Worm (Caenorhabditis elegans) whole organism, L4 larva: ENCODE data around the gene elli-1.
A peak's percentile ranks its signal among the peaks of the same experiment; 100 is the strongest.

Experiments
- F26F4.8 ChIP-seq: fragments of 200-800 bp; sonication (Bioruptor generic); conservative IDR thresholded peaks from 2 replicates; pipeline ENCODE4 v1.3.6; 2022; ENCODE audit warnings: missing genetic modification characterization, missing compliant biosample characterization
- F37D6.2 ChIP-seq: sonication (generic microtip); optimal IDR thresholded peaks from 2 replicates; lab custom pipeline; 2016; ENCODE audit warnings: mild to moderate bottlenecking, missing genetic modification characterization, missing compliant biosample characterization
- F49E8.2 ChIP-seq: sonication (generic microtip); optimal IDR thresholded peaks from 2 replicates; lab custom pipeline; 2016; ENCODE audit warnings: missing compliant biosample characterization, mild to moderate bottlenecking, missing genetic modification characterization, borderline replicate concordance
- R02D3.7 ChIP-seq: fragments of 150-350 bp; sonication (generic microtip); optimal IDR thresholded peaks from 3 replicates; lab custom pipeline; 2014; ENCODE audit warnings: missing biosample characterization, missing genetic modification characterization
- Y105C5A.15 ChIP-seq: fragments of 200-800 bp; sonication (Bioruptor generic); IDR thresholded peaks from 2 replicates; pipeline ENCODE4 v1.3.6; 2022; ENCODE audit warnings: missing genetic modification characterization, missing compliant biosample characterization
- Y5F2A.4 ChIP-seq: fragments of 200-800 bp; sonication (Bioruptor generic); optimal IDR thresholded peaks from 2 replicates; lab custom pipeline; 2018; ENCODE audit warnings: mild to moderate bottlenecking, missing genetic modification characterization, missing compliant biosample characterization
- Y75B8A.6 ChIP-seq: fragments of 200-800 bp; sonication (Bioruptor generic); IDR thresholded peaks from 2 replicates; pipeline ENCODE4 v1.3.6; 2022; ENCODE audit warnings: missing genetic modification reagents, missing genetic modification characterization, missing compliant biosample characterization
- aly-2 ChIP-seq: sonication (generic microtip); optimal IDR thresholded peaks from 2 replicates; lab custom pipeline; 2018; ENCODE audit warnings: missing biosample characterization, missing genetic modification characterization
- attf-4 ChIP-seq: sonication (generic microtip); optimal IDR thresholded peaks from 3 replicates; lab custom pipeline; 2017; ENCODE audit warnings: missing biosample characterization, missing genetic modification characterization
- ceh-20 ChIP-seq: fragments of 200-800 bp; sonication (Bioruptor generic); IDR thresholded peaks from 2 replicates; pipeline ENCODE4 v1.3.6; 2022; ENCODE audit warnings: missing genetic modification reagents, missing genetic modification characterization, missing compliant biosample characterization
- ceh-28 ChIP-seq: fragments of 150-350 bp; optimal IDR thresholded peaks from 2 replicates; lab custom pipeline; 2014; ENCODE audit warnings: missing biosample characterization, missing genetic modification reagents, missing genetic modification characterization
- ceh-62 ChIP-seq: sonication (generic microtip); optimal IDR thresholded peaks from 2 replicates; lab custom pipeline; 2017; ENCODE audit warnings: missing biosample characterization, missing genetic modification characterization
- ceh-82 ChIP-seq: sonication (generic microtip); optimal IDR thresholded peaks from 2 replicates; lab custom pipeline; 2017; ENCODE audit warnings: missing biosample characterization, missing genetic modification characterization
- cey-2 ChIP-seq: sonication (generic microtip); optimal IDR thresholded peaks from 3 replicates; lab custom pipeline; 2017; ENCODE audit warnings: missing genetic modification characterization, mild to moderate bottlenecking, missing compliant biosample characterization, antibody characterized with exemption, borderline replicate concordance; ENCODE audit not compliant: insufficient read depth
- ctbp-1 ChIP-seq: fragments of 200-800 bp; sonication (Bioruptor generic); IDR thresholded peaks from 2 replicates; pipeline ENCODE4 v1.3.6; 2022; ENCODE audit warnings: missing genetic modification reagents, missing genetic modification characterization, missing compliant biosample characterization
- daf-16 ChIP-seq, 3 experiments: sonication (generic microtip); optimal IDR thresholded peaks; 2 replicates each; lab custom pipeline; 2016 to 2017; ENCODE audit warnings: missing genetic modification characterization in 3 of 3, missing genetic modification reagents in 3 of 3, mild to moderate bottlenecking in 2 of 3, missing compliant biosample characterization in 2 of 3, missing biosample characterization in 1 of 3, moderate library complexity in 1 of 3
- daf-19 ChIP-seq: fragments of 200-800 bp; sonication (Bioruptor generic); conservative IDR thresholded peaks from 2 replicates; pipeline ENCODE4 v1.3.6; 2022; ENCODE audit warnings: missing genetic modification characterization, missing compliant biosample characterization
- daf-8 ChIP-seq: fragments of 200-800 bp; sonication (Bioruptor generic); IDR thresholded peaks from 2 replicates; pipeline ENCODE4 v1.3.6; 2022; ENCODE audit warnings: missing genetic modification characterization, missing compliant biosample characterization
- duxl-1 ChIP-seq: sonication (generic microtip); optimal IDR thresholded peaks from 2 replicates; lab custom pipeline; 2016; ENCODE audit warnings: mild to moderate bottlenecking, missing genetic modification characterization, moderate library complexity, missing compliant biosample characterization; ENCODE audit not compliant: poor library complexity
- fkh-10 ChIP-seq: fragments of 150-350 bp; optimal IDR thresholded peaks from 2 replicates; lab custom pipeline; 2014; ENCODE audit warnings: missing biosample characterization, missing genetic modification reagents, missing genetic modification characterization
- fos-1 ChIP-seq: fragments of 150-350 bp; optimal IDR thresholded peaks from 2 replicates; lab custom pipeline; 2014; ENCODE audit warnings: missing biosample characterization, missing genetic modification characterization
- gei-8 ChIP-seq: fragments of 200-800 bp; sonication (Bioruptor generic); optimal IDR thresholded peaks from 2 replicates; lab custom pipeline; 2018; ENCODE audit warnings: mild to moderate bottlenecking, missing genetic modification characterization, missing compliant biosample characterization
- hlh-30 ChIP-seq: sonication (generic microtip); optimal IDR thresholded peaks from 2 replicates; lab custom pipeline; 2017; ENCODE audit warnings: antibody characterized with exemption, mild to moderate bottlenecking, missing genetic modification characterization, missing compliant biosample characterization; ENCODE audit not compliant: insufficient read depth
- jun-1 ChIP-seq: fragments of 150-350 bp; optimal IDR thresholded peaks from 2 replicates; lab custom pipeline; 2014; ENCODE audit warnings: missing biosample characterization, missing genetic modification reagents, missing genetic modification characterization
- lim-7 ChIP-seq: fragments of 200-800 bp; sonication (Bioruptor generic); IDR thresholded peaks from 2 replicates; pipeline ENCODE4 v1.3.6; 2022; ENCODE audit warnings: missing genetic modification characterization, missing compliant biosample characterization
- lin-1 ChIP-seq: fragments of 200-800 bp; sonication (Bioruptor generic); IDR thresholded peaks from 2 replicates; pipeline ENCODE4 v1.3.6; 2022; ENCODE audit warnings: missing genetic modification reagents, missing genetic modification characterization, missing compliant biosample characterization
- lin-15B ChIP-seq: fragments of 150-350 bp; sonication (generic microtip); optimal IDR thresholded peaks from 3 replicates; lab custom pipeline; 2014; ENCODE audit warnings: missing biosample characterization, missing genetic modification characterization
- lin-39 ChIP-seq: fragments of 150-350 bp; optimal IDR thresholded peaks from 2 replicates; lab custom pipeline; 2014; ENCODE audit warnings: missing biosample characterization, missing genetic modification reagents, missing genetic modification characterization
- lir-3 ChIP-seq: sonication (generic microtip); optimal IDR thresholded peaks from 2 replicates; lab custom pipeline; 2016; ENCODE audit warnings: mild to moderate bottlenecking, missing genetic modification characterization, missing compliant biosample characterization
- mdt-29 ChIP-seq: fragments of 200-800 bp; sonication (Bioruptor generic); IDR thresholded peaks from 2 replicates; pipeline ENCODE4 v1.3.6; 2022; ENCODE audit warnings: missing genetic modification reagents, missing genetic modification characterization, missing compliant biosample characterization
- mxl-3 ChIP-seq: fragments of 200-800 bp; sonication (Bioruptor generic); optimal IDR thresholded peaks from 2 replicates; lab custom pipeline; 2018; ENCODE audit warnings: mild to moderate bottlenecking, missing genetic modification characterization, missing compliant biosample characterization
- nhr-11 ChIP-seq: fragments of 150-350 bp; optimal IDR thresholded peaks from 2 replicates; lab custom pipeline; 2014; ENCODE audit warnings: missing biosample characterization, missing genetic modification characterization
- nhr-111 ChIP-seq: fragments of 200-800 bp; sonication (Bioruptor generic); optimal IDR thresholded peaks from 2 replicates; lab custom pipeline; 2018; ENCODE audit warnings: mild to moderate bottlenecking, missing genetic modification characterization, missing compliant biosample characterization
- nhr-237 ChIP-seq: sonication (generic microtip); optimal IDR thresholded peaks from 2 replicates; lab custom pipeline; 2017; ENCODE audit warnings: missing biosample characterization, missing genetic modification characterization
- nhr-48 ChIP-seq: sonication (generic microtip); optimal IDR thresholded peaks from 2 replicates; lab custom pipeline; 2016; ENCODE audit warnings: mild to moderate bottlenecking, missing genetic modification characterization, missing compliant biosample characterization
- nhr-6 ChIP-seq: fragments of 150-350 bp; optimal IDR thresholded peaks from 2 replicates; lab custom pipeline; 2014; ENCODE audit warnings: missing biosample characterization, missing genetic modification characterization
- nhr-76 ChIP-seq: fragments of 150-350 bp; optimal IDR thresholded peaks from 2 replicates; lab custom pipeline; 2014; ENCODE audit warnings: missing biosample characterization, missing genetic modification characterization
- php-3 ChIP-seq: fragments of 200-800 bp; sonication (Bioruptor generic); IDR thresholded peaks from 2 replicates; pipeline ENCODE4 v1.3.6; 2022; ENCODE audit warnings: missing genetic modification reagents, missing genetic modification characterization, missing compliant biosample characterization
- pqm-1 ChIP-seq: sonication (generic microtip); optimal IDR thresholded peaks from 2 replicates; lab custom pipeline; 2017; ENCODE audit warnings: missing biosample characterization, missing genetic modification characterization
- rbr-2 ChIP-seq: sonication (generic microtip); optimal IDR thresholded peaks from 2 replicates; lab custom pipeline; 2016; ENCODE audit warnings: missing genotype, missing genetic modification characterization, missing compliant biosample characterization
- saeg-2 ChIP-seq: fragments of 200-800 bp; sonication (Bioruptor generic); IDR thresholded peaks from 2 replicates; pipeline ENCODE4 v1.3.6; 2022; ENCODE audit warnings: missing genetic modification reagents, missing genetic modification characterization, missing compliant biosample characterization
- skn-1 ChIP-seq: fragments of 150-350 bp; optimal IDR thresholded peaks from 2 replicates; lab custom pipeline; 2014; ENCODE audit warnings: missing biosample characterization, missing genetic modification characterization
- snpc-1.2 ChIP-seq: fragments of 200-800 bp; sonication (Bioruptor generic); IDR thresholded peaks from 2 replicates; pipeline ENCODE4 v1.3.6; 2022; ENCODE audit warnings: missing genetic modification reagents, missing genetic modification characterization, missing compliant biosample characterization
- tag-97 ChIP-seq: fragments of 200-800 bp; sonication (Bioruptor generic); IDR thresholded peaks from 2 replicates; pipeline ENCODE4 v1.3.6; 2022; ENCODE audit warnings: missing genetic modification characterization, missing compliant biosample characterization
- tra-1 ChIP-seq: fragments of 200-800 bp; sonication (Bioruptor generic); IDR thresholded peaks from 2 replicates; pipeline ENCODE4 v1.3.6; 2022; ENCODE audit warnings: missing genetic modification reagents, missing genetic modification characterization, missing compliant biosample characterization
- unc-62 ChIP-seq, 3 experiments: fragments of 150-350 bp in 1 of 3; sonication (generic microtip); optimal IDR thresholded peaks in 2 of 3; peaks in 1 of 3; 1 replicate in 1 of 3; 2 replicates in 2 of 3; lab custom pipeline; 2014 to 2017; ENCODE audit warnings: missing biosample characterization in 3 of 3, missing genetic modification characterization in 3 of 3, missing genetic modification reagents in 3 of 3, missing genotype in 1 of 3
- zag-1 ChIP-seq: fragments of 150-350 bp; optimal IDR thresholded peaks from 2 replicates; lab custom pipeline; 2014; ENCODE audit warnings: missing biosample characterization, missing genetic modification characterization
- zip-2 ChIP-seq: fragments of 150-350 bp; optimal IDR thresholded peaks from 2 replicates; lab custom pipeline; 2014; ENCODE audit warnings: missing biosample characterization, missing genetic modification characterization
- ztf-11 ChIP-seq: fragments of 150-350 bp; optimal IDR thresholded peaks from 2 replicates; lab custom pipeline; 2014; ENCODE audit warnings: missing biosample characterization, missing genetic modification characterization

Gene elli-1

ce11 chrIV:8794895-8795665 lies 40.5 kb upstream of the elli-1 start:
- no peak for TF ChIP-seq daf-19 (GFP tag; lab: Robert Waterston, UW)
- no peak for TF ChIP-seq aly-2
- no peak for TF ChIP-seq R02D3.7
- TF ChIP-seq unc-62 (GFP tag; optimal IDR thresholded peaks at IDR 0.05 in 1 of 2; lab: Kevin White, UChicago): peak in 1 of 2 experiments; percentile 98
- peak; percentile 95 for TF ChIP-seq unc-62 (tag; optimal IDR thresholded peaks at IDR 0.05; lab: Kevin White, UChicago)
- no peak for TF ChIP-seq ceh-62 (tag; lab: Kevin White, UChicago)
- no peak for TF ChIP-seq nhr-76 (tag; lab: Kevin White, UChicago)
- no peak for TF ChIP-seq Y105C5A.15 (GFP tag; lab: Robert Waterston, UW)
- peak; percentile 68 for TF ChIP-seq pqm-1
- peak; percentile 50; the same call in 1 of the 2 replicates for TF ChIP-seq lin-1
- TF ChIP-seq ceh-28 (tag; lab: Kevin White, UChicago): peak; percentile 30
- TF ChIP-seq nhr-237: no peak
- TF ChIP-seq ceh-20 (GFP tag; lab: Robert Waterston, UW): peak; percentile 68
- no peak for TF ChIP-seq snpc-1.2 (GFP tag; lab: Robert Waterston, UW)
- TF ChIP-seq cey-2: peak; percentile 93
- no peak for TF ChIP-seq lim-7 (GFP tag; lab: Robert Waterston, UW)
- TF ChIP-seq fos-1 (tag; lab: Kevin White, UChicago): no peak
- TF ChIP-seq F26F4.8: no peak
- no peak for TF ChIP-seq ztf-11
- TF ChIP-seq skn-1 (tag; lab: Kevin White, UChicago): no peak
- TF ChIP-seq Y75B8A.6: no peak
- TF ChIP-seq Y5F2A.4 (GFP tag; lab: Kevin White, UChicago): no peak
- no peak for TF ChIP-seq daf-8 (GFP tag; lab: Robert Waterston, UW)
- no peak for TF ChIP-seq zag-1 (tag; lab: Kevin White, UChicago)
- TF ChIP-seq nhr-111 (GFP tag; lab: Kevin White, UChicago): no peak
- peak; percentile 86 for TF ChIP-seq rbr-2 (tag; lab: Kevin White, UChicago)
- TF ChIP-seq duxl-1: peak; percentile 2
- 0 out of 2 replicates have a peak, but pooled peaks have one; percentile 51 for TF ChIP-seq php-3 (GFP tag; lab: Robert Waterston, UW)
- peak; percentile 51 for TF ChIP-seq nhr-6
- peak; percentile 83 for TF ChIP-seq nhr-48
- TF ChIP-seq tra-1 (GFP tag; lab: Robert Waterston, UW): peak; percentile 93
- peak; percentile 68 for TF ChIP-seq gei-8 (GFP tag; lab: Kevin White, UChicago)
- no peak for TF ChIP-seq lir-3 (tag; lab: Kevin White, UChicago)
- peak; percentile 84 for TF ChIP-seq nhr-11 (tag; lab: Kevin White, UChicago)
- TF ChIP-seq zip-2: no peak
- peak; percentile 72 for TF ChIP-seq F37D6.2 (tag; lab: Kevin White, UChicago)
- TF ChIP-seq mdt-29: no peak
- TF ChIP-seq lin-39 (tag; lab: Kevin White, UChicago): peak; percentile 52
- TF ChIP-seq hlh-30 (tag; lab: Kevin White, UChicago): peak; percentile 96
- no peak for TF ChIP-seq attf-4 (tag; lab: Kevin White, UChicago)
- TF ChIP-seq ctbp-1: peak; percentile 87
- TF ChIP-seq saeg-2 (GFP tag; lab: Robert Waterston, UW): 0 out of 2 replicates have a peak, but pooled peaks have one; percentile 70
- peak; percentile 52 for TF ChIP-seq jun-1 (tag; lab: Kevin White, UChicago)
- peak; percentile 93 for TF ChIP-seq mxl-3
- TF ChIP-seq lin-15B (tag; lab: Kevin White, UChicago): no peak
- TF ChIP-seq daf-16 (GFP tag; optimal IDR thresholded peaks at IDR 0.05; lab: Kevin White, UChicago): peak; percentile 51 to 71
- peak; percentile 62 for TF ChIP-seq daf-16 (tag; optimal IDR thresholded peaks at IDR 0.05; lab: Kevin White, UChicago)
- no peak for TF ChIP-seq F49E8.2 (tag; lab: Kevin White, UChicago)
- TF ChIP-seq fkh-10 (GFP tag; lab: Kevin White, UChicago): peak; percentile 23
- no peak for TF ChIP-seq tag-97 (GFP tag; lab: Robert Waterston, UW)
- no peak for TF ChIP-seq ceh-82
